Worm (Caenorhabditis elegans) whole organism, late embryonic: Measurements from ENCODE around the gene aex-4.

Experiments used
- C08G9.2 ChIP-seq: sonication (generic microtip); optimal IDR thresholded peaks from 2 replicates; lab custom pipeline; 2016; ENCODE audit warnings: mild to moderate bottlenecking, missing genetic modification characterization, moderate library complexity, missing compliant biosample characterization
- C38D4.7 ChIP-seq: fragments of 200-800 bp; sonication (Bioruptor generic); optimal IDR thresholded peaks from 2 replicates; lab custom pipeline; 2018; ENCODE audit warnings: mild to moderate bottlenecking, missing genetic modification characterization, moderate library complexity, missing compliant biosample characterization
- F13H6.1 ChIP-seq: sonication (generic microtip); optimal IDR thresholded peaks from 2 replicates; lab custom pipeline; 2016; ENCODE audit warnings: missing genetic modification characterization, missing compliant biosample characterization
- Y22D7AL.16 ChIP-seq: sonication (generic microtip); optimal IDR thresholded peaks from 2 replicates; lab custom pipeline; 2016; ENCODE audit warnings: missing genetic modification characterization, missing compliant biosample characterization
- ahr-1 ChIP-seq: sonication (generic microtip); optimal IDR thresholded peaks from 2 replicates; lab custom pipeline; 2016; ENCODE audit warnings: missing genetic modification characterization, missing compliant biosample characterization
- ceh-18 ChIP-seq: sonication (generic microtip); optimal IDR thresholded peaks from 2 replicates; lab custom pipeline; 2016; ENCODE audit warnings: missing genetic modification characterization, missing compliant biosample characterization
- ceh-2 ChIP-seq: sonication (generic microtip); optimal IDR thresholded peaks from 2 replicates; lab custom pipeline; 2016; ENCODE audit warnings: missing genotype, missing genetic modification characterization, missing compliant biosample characterization
- ceh-24 ChIP-seq: sonication (generic microtip); optimal IDR thresholded peaks from 2 replicates; lab custom pipeline; 2016; ENCODE audit warnings: mild to moderate bottlenecking, missing genetic modification characterization, missing compliant biosample characterization
- ceh-30 ChIP-seq: fragments of 150-350 bp; optimal IDR thresholded peaks from 2 replicates; lab custom pipeline; 2014; ENCODE audit warnings: missing biosample characterization, missing genetic modification characterization
- ceh-31 ChIP-seq: sonication (generic microtip); optimal IDR thresholded peaks from 2 replicates; lab custom pipeline; 2016; ENCODE audit warnings: missing genetic modification characterization, missing compliant biosample characterization
- ceh-34 ChIP-seq: sonication (generic microtip); optimal IDR thresholded peaks from 2 replicates; lab custom pipeline; 2016; ENCODE audit warnings: mild to moderate bottlenecking, missing genetic modification characterization, missing compliant biosample characterization
- ceh-45 ChIP-seq: fragments of 200-800 bp; sonication (Bioruptor generic); IDR thresholded peaks from 2 replicates; pipeline ENCODE4 v1.3.6; 2022; ENCODE audit warnings: missing genetic modification reagents, missing genetic modification characterization, missing compliant biosample characterization
- ceh-6 ChIP-seq: fragments of 200-800 bp; sonication (Bioruptor generic); optimal IDR thresholded peaks from 2 replicates; lab custom pipeline; 2018; ENCODE audit warnings: mild to moderate bottlenecking, missing genetic modification characterization, missing compliant biosample characterization
- ceh-9 ChIP-seq: sonication (generic microtip); optimal IDR thresholded peaks from 2 replicates; lab custom pipeline; 2016; ENCODE audit warnings: mild to moderate bottlenecking, missing genetic modification characterization, inconsistent platforms, missing compliant biosample characterization
- ets-4 ChIP-seq: sonication (generic microtip); optimal IDR thresholded peaks from 2 replicates; lab custom pipeline; 2016; ENCODE audit warnings: missing genetic modification characterization, missing compliant biosample characterization
- eyg-1 ChIP-seq: sonication (generic microtip); optimal IDR thresholded peaks from 2 replicates; lab custom pipeline; 2016; ENCODE audit warnings: missing genotype, missing genetic modification characterization, missing compliant biosample characterization
- gmeb-2 ChIP-seq: sonication (generic microtip); optimal IDR thresholded peaks from 2 replicates; lab custom pipeline; 2016; ENCODE audit warnings: missing genetic modification characterization, inconsistent platforms, missing compliant biosample characterization
- hlh-13 ChIP-seq: fragments of 200-800 bp; sonication (Bioruptor generic); optimal IDR thresholded peaks from 2 replicates; lab custom pipeline; 2018; ENCODE audit warnings: mild to moderate bottlenecking, missing genetic modification characterization, missing compliant biosample characterization
- hlh-30 ChIP-seq: sonication (generic microtip); optimal IDR thresholded peaks from 2 replicates; lab custom pipeline; 2017; ENCODE audit warnings: antibody characterized with exemption, missing genetic modification characterization, missing compliant biosample characterization; ENCODE audit not compliant: insufficient read depth
- lim-6 ChIP-seq: sonication (generic microtip); optimal IDR thresholded peaks from 2 replicates; lab custom pipeline; 2016; ENCODE audit warnings: missing genetic modification characterization, missing compliant biosample characterization
- lin-11 ChIP-seq: fragments of 200-800 bp; sonication (Bioruptor generic); optimal IDR thresholded peaks from 2 replicates; lab custom pipeline; 2018; ENCODE audit warnings: mild to moderate bottlenecking, missing genetic modification characterization, missing compliant biosample characterization
- mec-3 ChIP-seq: sonication (generic microtip); optimal IDR thresholded peaks from 2 replicates; lab custom pipeline; 2016; ENCODE audit warnings: borderline replicate concordance, missing genetic modification characterization, missing compliant biosample characterization
- nhr-11 ChIP-seq: fragments of 150-350 bp; optimal IDR thresholded peaks from 2 replicates; lab custom pipeline; 2014; ENCODE audit warnings: missing biosample characterization, missing genetic modification characterization
- nhr-232 ChIP-seq: sonication (generic microtip); optimal IDR thresholded peaks from 2 replicates; lab custom pipeline; 2016; ENCODE audit warnings: missing genetic modification characterization, missing compliant biosample characterization
- npax-4 ChIP-seq: sonication (generic microtip); optimal IDR thresholded peaks from 2 replicates; lab custom pipeline; 2016; ENCODE audit warnings: missing genetic modification characterization, missing compliant biosample characterization
- odd-2 ChIP-seq: sonication (generic microtip); optimal IDR thresholded peaks from 2 replicates; lab custom pipeline; 2017; ENCODE audit warnings: antibody characterized with exemption, mild to moderate bottlenecking, missing genetic modification characterization, missing compliant biosample characterization
- pha-4 ChIP-seq: fragments of 150-350 bp; optimal IDR thresholded peaks from 2 replicates; lab custom pipeline; 2018; ENCODE audit warnings: missing biosample characterization, missing genetic modification reagents, missing genetic modification characterization
- pros-1 ChIP-seq: fragments of 150-350 bp; optimal IDR thresholded peaks from 2 replicates; lab custom pipeline; 2014; ENCODE audit warnings: missing biosample characterization, missing genetic modification reagents, missing genetic modification characterization
- ref-2 ChIP-seq: sonication (generic microtip); optimal IDR thresholded peaks from 2 replicates; lab custom pipeline; 2016; ENCODE audit warnings: missing genetic modification characterization, missing compliant biosample characterization
- rnt-1 ChIP-seq: sonication (generic microtip); optimal IDR thresholded peaks from 2 replicates; lab custom pipeline; 2016; ENCODE audit warnings: missing genetic modification characterization, missing compliant biosample characterization
- sox-2 ChIP-seq: fragments of 200-800 bp; sonication (Bioruptor generic); IDR thresholded peaks from 2 replicates; pipeline ENCODE4 v1.3.6; 2022; ENCODE audit warnings: missing genetic modification reagents, missing genetic modification characterization, missing compliant biosample characterization
- syd-9 ChIP-seq: sonication (generic microtip); optimal IDR thresholded peaks from 2 replicates; lab custom pipeline; 2016; ENCODE audit warnings: mild to moderate bottlenecking, missing genetic modification characterization, moderate library complexity, missing compliant biosample characterization
- tbx-2 ChIP-seq: sonication (generic microtip); optimal IDR thresholded peaks from 2 replicates; lab custom pipeline; 2016; ENCODE audit warnings: missing genetic modification characterization, missing compliant biosample characterization
- tbx-7 ChIP-seq: sonication (generic microtip); optimal IDR thresholded peaks from 2 replicates; lab custom pipeline; 2016; ENCODE audit warnings: missing genotype, missing genetic modification characterization, missing compliant biosample characterization
- ttx-3 ChIP-seq: sonication (generic microtip); optimal IDR thresholded peaks from 2 replicates; lab custom pipeline; 2016; ENCODE audit warnings: missing genetic modification reagents, missing genetic modification characterization, missing compliant biosample characterization
- unc-42 ChIP-seq: sonication (generic microtip); optimal IDR thresholded peaks from 2 replicates; lab custom pipeline; 2016; ENCODE audit warnings: missing genotype, missing genetic modification characterization, missing compliant biosample characterization
- unc-55 ChIP-seq: sonication (generic microtip); optimal IDR thresholded peaks from 2 replicates; lab custom pipeline; 2017; ENCODE audit warnings: missing biosample characterization, missing genetic modification reagents, missing genetic modification characterization
- zip-5 ChIP-seq: sonication (generic microtip); optimal IDR thresholded peaks from 2 replicates; lab custom pipeline; 2016; ENCODE audit warnings: missing genetic modification characterization, missing compliant biosample characterization
- ztf-16 ChIP-seq: sonication (generic microtip); optimal IDR thresholded peaks from 2 replicates; lab custom pipeline; 2017; ENCODE audit warnings: missing genetic modification characterization, missing compliant biosample characterization

Gene aex-4

ce11 chrX:3759820-3760219 lies 30.7 kb downstream of the aex-4 start:
- TF ChIP-seq gmeb-2 (tag; lab: Kevin White, UChicago) (no peak), Y22D7AL.16 (no peak), nhr-232 (tag; lab: Kevin White, UChicago) (no peak), sox-2 (GFP tag; lab: Robert Waterston, UW) (no peak), ceh-9 (no peak), ref-2 (tag; lab: Kevin White, UChicago) (no peak), ceh-45 (GFP tag; lab: Robert Waterston, UW) (no peak), tbx-7 (no peak), ceh-31 (tag; lab: Kevin White, UChicago) (no peak), ceh-6 (GFP tag; lab: Kevin White, UChicago) (no peak), ztf-16 (no peak), nhr-11 (tag; lab: Kevin White, UChicago) (no peak), mec-3 (no peak), pros-1 (no peak), F13H6.1 (tag; lab: Kevin White, UChicago) (no peak), zip-5 (tag; lab: Kevin White, UChicago) (no peak), ceh-18 (tag; lab: Kevin White, UChicago) (no peak), C08G9.2 (tag; lab: Kevin White, UChicago) (no peak), ahr-1 (no peak), ets-4 (no peak)

- no peak for TF ChIP-seq syd-9 (tag; lab: Kevin White, UChicago)
- no peak for TF ChIP-seq ceh-24 (tag; lab: Kevin White, UChicago)
- no peak for TF ChIP-seq hlh-30 (tag; lab: Kevin White, UChicago)
- no peak for TF ChIP-seq unc-55
- no peak for TF ChIP-seq hlh-13 (GFP tag; lab: Kevin White, UChicago)
Measured at ce11 chrX:3762410-3762809, 33.3 kb downstream of the aex-4 start, which contains the start of gene T14G12.11. T14G12.11 (minus strand) TSS chrX:3762547.

- no peak for TF ChIP-seq tbx-2 (tag; lab: Kevin White, UChicago)
- no peak for TF ChIP-seq zip-5 (tag; lab: Kevin White, UChicago)
- TF ChIP-seq pha-4 (tag; lab: Kevin White, UChicago): no peak
- no peak for TF ChIP-seq ceh-6 (GFP tag; lab: Kevin White, UChicago)
- no peak for TF ChIP-seq C38D4.7 (GFP tag; lab: Kevin White, UChicago)
- no peak for TF ChIP-seq ceh-2 (tag; lab: Kevin White, UChicago)
- TF ChIP-seq ttx-3 (tag; lab: Kevin White, UChicago): no peak
- no peak for TF ChIP-seq ceh-45 (GFP tag; lab: Robert Waterston, UW)
- no peak for TF ChIP-seq eyg-1 (tag; lab: Kevin White, UChicago)
- no peak for TF ChIP-seq npax-4 (tag; lab: Kevin White, UChicago)
- TF ChIP-seq, all 69 proteins: peak for 0
Measured at ce11 chrX:3764295-3764694, 35.2 kb downstream of the aex-4 start, which contains the start of gene F47B7.3. F47B7.3 (minus strand) TSS chrX:3764395.

- TF ChIP-seq syd-9 (tag; lab: Kevin White, UChicago): no peak
- TF ChIP-seq rnt-1 (tag; lab: Kevin White, UChicago): no peak
- no peak for TF ChIP-seq ttx-3 (tag; lab: Kevin White, UChicago)
- TF ChIP-seq unc-42 (tag; lab: Kevin White, UChicago): no peak
- TF ChIP-seq tbx-2 (tag; lab: Kevin White, UChicago): no peak
- TF ChIP-seq ceh-34 (tag; lab: Kevin White, UChicago): no peak
- no peak for TF ChIP-seq eyg-1 (tag; lab: Kevin White, UChicago)
- no peak for TF ChIP-seq ceh-2 (tag; lab: Kevin White, UChicago)
- no peak for TF ChIP-seq odd-2 (tag; lab: Kevin White, UChicago)
- no peak for TF ChIP-seq ceh-30 (tag; lab: Kevin White, UChicago)
- TF ChIP-seq ceh-18 (tag; lab: Kevin White, UChicago): no peak
- no peak for TF ChIP-seq ref-2 (tag; lab: Kevin White, UChicago)
- TF ChIP-seq Y22D7AL.16: no peak
- no peak for TF ChIP-seq npax-4 (tag; lab: Kevin White, UChicago)
- TF ChIP-seq tbx-7: no peak
- no peak for TF ChIP-seq hlh-30 (tag; lab: Kevin White, UChicago)
- TF ChIP-seq lin-11 (tag; lab: Kevin White, UChicago): no peak
- TF ChIP-seq lim-6 (tag; lab: Kevin White, UChicago): no peak
Measured at ce11 chrX:3766552-3766951, 37.5 kb downstream of the aex-4 start, which contains the start of gene F47B7.4. F47B7.4 (minus strand) TSS chrX:3766652.
